Fruit fly (Drosophila melanogaster) whole organism, embryonic: ENCODE results near the gene Atg2.

Experiments used
- Bdp1 ChIP-seq: fragments of 200-800 bp; sonication (Bioruptor generic); optimal IDR thresholded peaks from 3 replicates; lab custom pipeline; 2016; ENCODE audit warnings: missing biosample characterization, missing genetic modification characterization
- CG10321 ChIP-seq: fragments of 200-800 bp; sonication (Bioruptor generic); IDR thresholded peaks from 2 replicates; pipeline ENCODE4 v1.3.6; 2022; ENCODE audit warnings: missing biosample characterization, missing genetic modification characterization
- CG10462 ChIP-seq: fragments of 200-800 bp; sonication (Bioruptor generic); optimal IDR thresholded peaks from 2 replicates; lab custom pipeline; 2016; ENCODE audit warnings: missing biosample characterization, missing genetic modification characterization
- CG11456 ChIP-seq: fragments of 200-800 bp; sonication (Bioruptor generic); IDR thresholded peaks from 3 replicates; pipeline ENCODE4 v1.3.6; 2022; ENCODE audit warnings: missing biosample characterization, missing genetic modification characterization
- CG14050 ChIP-seq: fragments of 200-800 bp; sonication (Bioruptor generic); IDR thresholded peaks from 3 replicates; pipeline ENCODE4 v1.3.6; 2022; ENCODE audit warnings: missing biosample characterization, missing genetic modification characterization
- CG15011 ChIP-seq: fragments of 200-800 bp; sonication (Bioruptor generic); optimal IDR thresholded peaks from 3 replicates; lab custom pipeline; 2018; ENCODE audit warnings: missing biosample characterization, mild to moderate bottlenecking, missing genetic modification characterization
- CG1529 ChIP-seq: fragments of 200-800 bp; sonication (Bioruptor generic); optimal IDR thresholded peaks from 3 replicates; lab custom pipeline; 2018; ENCODE audit warnings: missing biosample characterization, missing genetic modification characterization
- CG31388 ChIP-seq: fragments of 200-800 bp; sonication (Bioruptor generic); optimal IDR thresholded peaks from 2 replicates; lab custom pipeline; 2016; ENCODE audit warnings: missing biosample characterization, missing genetic modification characterization
- CG32532 ChIP-seq: fragments of 200-800 bp; sonication (Bioruptor generic); IDR thresholded peaks from 2 replicates; pipeline ENCODE4 v1.3.6; 2022; ENCODE audit warnings: missing biosample characterization, missing genetic modification characterization
- CG3281 ChIP-seq: fragments of 200-800 bp; sonication (Bioruptor generic); optimal IDR thresholded peaks from 3 replicates; lab custom pipeline; 2017; ENCODE audit warnings: missing biosample characterization, mild to moderate bottlenecking, missing genetic modification characterization
- CG8765 ChIP-seq: fragments of 200-800 bp; sonication (Bioruptor generic); IDR thresholded peaks from 2 replicates; pipeline ENCODE4 v1.3.6; 2022; ENCODE audit warnings: missing biosample characterization, missing genetic modification characterization
- CG9215 ChIP-seq: fragments of 200-800 bp; sonication (Bioruptor generic); IDR thresholded peaks from 2 replicates; pipeline ENCODE4 v1.3.6; 2022; ENCODE audit warnings: missing biosample characterization, missing genetic modification characterization
- CG9609 ChIP-seq: fragments of 200-800 bp; sonication (Bioruptor generic); optimal IDR thresholded peaks from 3 replicates; lab custom pipeline; 2016; ENCODE audit warnings: missing biosample characterization, missing genetic modification characterization
- CHES-1-like ChIP-seq: fragments of 200-800 bp; sonication (Bioruptor generic); optimal IDR thresholded peaks from 2 replicates; lab custom pipeline; 2016; ENCODE audit warnings: missing biosample characterization, missing genetic modification characterization
- Dad ChIP-seq: fragments of 200-800 bp; sonication (Bioruptor generic); optimal IDR thresholded peaks from 3 replicates; lab custom pipeline; 2016; ENCODE audit warnings: missing biosample characterization, missing genetic modification characterization
- Dbx ChIP-seq: fragments of 200-800 bp; sonication (Bioruptor generic); IDR thresholded peaks from 3 replicates; pipeline ENCODE4 v1.3.6; 2022; ENCODE audit warnings: missing biosample characterization, missing genetic modification characterization
- GATAe ChIP-seq: fragments of 200-800 bp; sonication (Bioruptor generic); conservative IDR thresholded peaks from 2 replicates; pipeline ENCODE4 v1.3.6; 2022; ENCODE audit warnings: missing biosample characterization, missing genetic modification characterization
- Gsc ChIP-seq: fragments of 200-800 bp; sonication (Bioruptor generic); IDR thresholded peaks from 2 replicates; pipeline ENCODE4 v1.3.6; 2022; ENCODE audit warnings: missing biosample characterization, missing genetic modification characterization
- HLH4C ChIP-seq: fragments of 200-800 bp; sonication (Bioruptor generic); IDR thresholded peaks from 3 replicates; pipeline ENCODE4 v1.3.6; 2022; ENCODE audit warnings: missing biosample characterization, missing genetic modification characterization; ENCODE audit not compliant: partially characterized antibody
- Hand ChIP-seq: fragments of 200-800 bp; sonication (Bioruptor generic); optimal IDR thresholded peaks from 2 replicates; lab custom pipeline; 2017; ENCODE audit warnings: mild to moderate bottlenecking, missing biosample characterization, missing genetic modification reagents, missing genetic modification characterization
- HmgZ ChIP-seq: fragments of 200-800 bp; sonication (Bioruptor generic); optimal IDR thresholded peaks from 2 replicates; lab custom pipeline; 2018; ENCODE audit warnings: missing biosample characterization, mild to moderate bottlenecking, missing genetic modification characterization
- Jarid2 ChIP-seq: fragments of 200-800 bp; sonication (Bioruptor generic); optimal IDR thresholded peaks from 3 replicates; lab custom pipeline; 2017; ENCODE audit warnings: mild to moderate bottlenecking, missing biosample characterization, missing genetic modification reagents, missing genetic modification characterization
- NC2β ChIP-seq: fragments of 200-800 bp; sonication (Bioruptor generic); optimal IDR thresholded peaks from 2 replicates; lab custom pipeline; 2016; ENCODE audit warnings: missing biosample characterization, missing genetic modification characterization
- NfI ChIP-seq: fragments of 200-800 bp; sonication (Bioruptor generic); optimal IDR thresholded peaks from 3 replicates; lab custom pipeline; 2018; ENCODE audit warnings: missing biosample characterization, mild to moderate bottlenecking, missing genetic modification characterization, moderate library complexity
- Ssrp ChIP-seq: fragments of 200-800 bp; sonication (Bioruptor generic); optimal IDR thresholded peaks from 2 replicates; lab custom pipeline; 2018; ENCODE audit warnings: missing biosample characterization, mild to moderate bottlenecking, missing genetic modification characterization, moderate library complexity
- Stat92E ChIP-seq, 3 experiments: fragments of >200 bp in 2 of 3; fragments of 200-800 bp in 1 of 3; sonication (Bioruptor generic) in 1 of 3; optimal IDR thresholded peaks; 2 replicates each; lab custom pipeline; 2017 to 2019; ENCODE audit warnings: missing biosample characterization in 3 of 3, missing genetic modification characterization in 3 of 3, mild to moderate bottlenecking in 1 of 3, moderate library complexity in 1 of 3
- ab ChIP-seq: fragments of 200-800 bp; sonication (Bioruptor generic); optimal IDR thresholded peaks from 2 replicates; lab custom pipeline; 2016; ENCODE audit warnings: missing biosample characterization, missing genetic modification characterization
- ara ChIP-seq: fragments of 200-800 bp; sonication (Bioruptor generic); IDR thresholded peaks from 2 replicates; pipeline ENCODE4 v1.3.6; 2022; ENCODE audit warnings: missing biosample characterization, missing genetic modification characterization
- ash1 ChIP-seq: fragments of 200-800 bp; sonication (Bioruptor generic); optimal IDR thresholded peaks from 2 replicates; lab custom pipeline; 2018; ENCODE audit warnings: missing biosample characterization, mild to moderate bottlenecking, missing genetic modification characterization
- bab2 ChIP-seq: fragments of 200-800 bp; sonication (Bioruptor generic); optimal IDR thresholded peaks from 2 replicates; lab custom pipeline; 2016; ENCODE audit warnings: missing biosample characterization, missing genetic modification characterization
- bcd ChIP-seq: fragments of 200-800 bp; sonication (Bioruptor generic); optimal IDR thresholded peaks from 2 replicates; lab custom pipeline; 2017; ENCODE audit warnings: missing biosample characterization, mild to moderate bottlenecking, missing genetic modification characterization
- br ChIP-seq: fragments of >200 bp; optimal IDR thresholded peaks from 2 replicates; lab custom pipeline; 2017
- bsh ChIP-seq, 2 experiments: fragments of 200-800 bp; sonication (Bioruptor generic); optimal IDR thresholded peaks; 2 replicates each; lab custom pipeline; 2017 to 2018; ENCODE audit warnings: mild to moderate bottlenecking in 2 of 2, missing biosample characterization in 2 of 2, missing genetic modification characterization in 2 of 2, moderate library complexity in 1 of 2
- cas ChIP-seq: fragments of 200-800 bp; sonication (Bioruptor generic); IDR thresholded peaks from 2 replicates; pipeline ENCODE4 v1.3.6; 2022; ENCODE audit warnings: missing biosample characterization, missing genetic modification characterization
- cato ChIP-seq: fragments of 200-800 bp; sonication (Bioruptor generic); optimal IDR thresholded peaks from 2 replicates; lab custom pipeline; 2016; ENCODE audit warnings: missing biosample characterization, missing genetic modification characterization, borderline replicate concordance
- crp ChIP-seq, 2 experiments: fragments of 200-800 bp; sonication (Bioruptor generic); optimal IDR thresholded peaks; 2 replicates in 1 of 2; 3 replicates in 1 of 2; lab custom pipeline; 2017; ENCODE audit warnings: missing biosample characterization in 2 of 2, missing genetic modification characterization in 2 of 2, mild to moderate bottlenecking in 1 of 2, moderate library complexity in 1 of 2
- dpn ChIP-seq, 2 experiments: fragments of 200-800 bp; sonication (Bioruptor generic); optimal IDR thresholded peaks; 3 replicates each; lab custom pipeline; 2016; ENCODE audit warnings: missing biosample characterization in 2 of 2, missing genetic modification characterization in 2 of 2
- eyg ChIP-seq: fragments of 200-800 bp; sonication (Bioruptor generic); optimal IDR thresholded peaks from 3 replicates; lab custom pipeline; 2016; ENCODE audit warnings: missing biosample characterization, missing genetic modification characterization
- fd96Cb ChIP-seq: fragments of 200-800 bp; sonication (Bioruptor generic); optimal IDR thresholded peaks from 2 replicates; lab custom pipeline; 2018; ENCODE audit warnings: missing biosample characterization, mild to moderate bottlenecking, missing genetic modification characterization, moderate library complexity
- ftz-f1 ChIP-seq: fragments of 200-800 bp; sonication (Bioruptor generic); optimal IDR thresholded peaks from 2 replicates; lab custom pipeline; 2016; ENCODE audit warnings: missing biosample characterization, missing genetic modification characterization
- gfzf ChIP-seq: fragments of 200-800 bp; sonication (Bioruptor generic); optimal IDR thresholded peaks from 2 replicates; lab custom pipeline; 2016; ENCODE audit warnings: missing biosample characterization, mild to moderate bottlenecking, missing genetic modification characterization, moderate library complexity
- gt ChIP-seq: fragments of 200-800 bp; sonication (Bioruptor generic); IDR thresholded peaks from 2 replicates; pipeline ENCODE4 v1.3.6; 2022; ENCODE audit warnings: missing biosample characterization, missing genetic modification characterization
- nerfin-1 ChIP-seq: fragments of 200-800 bp; sonication (Bioruptor generic); optimal IDR thresholded peaks from 3 replicates; lab custom pipeline; 2019; ENCODE audit warnings: missing biosample characterization, mild to moderate bottlenecking, missing genetic modification characterization, moderate library complexity
- otp ChIP-seq: fragments of 200-800 bp; sonication (Bioruptor generic); IDR thresholded peaks from 3 replicates; pipeline ENCODE4, ENCODE4 v1.3.6; 2022; ENCODE audit warnings: missing biosample characterization, missing genetic modification characterization
- pros ChIP-seq: fragments of 200-800 bp; sonication (Bioruptor generic); optimal IDR thresholded peaks from 3 replicates; lab custom pipeline; 2019; ENCODE audit warnings: missing biosample characterization, mild to moderate bottlenecking, missing genetic modification characterization, moderate library complexity
- slp2 ChIP-seq: fragments of 200-800 bp; sonication (Bioruptor generic); optimal IDR thresholded peaks from 2 replicates; lab custom pipeline; 2016; ENCODE audit warnings: missing biosample characterization, missing genetic modification characterization
- sqz ChIP-seq: fragments of 200-800 bp; sonication (Bioruptor generic); optimal IDR thresholded peaks from 3 replicates; lab custom pipeline; 2018; ENCODE audit warnings: missing biosample characterization, mild to moderate bottlenecking, missing genetic modification characterization
- tin ChIP-seq: fragments of 200-800 bp; sonication (Bioruptor generic); optimal IDR thresholded peaks from 3 replicates; lab custom pipeline; 2016; ENCODE audit warnings: missing biosample characterization, missing genetic modification characterization
- tio ChIP-seq: fragments of 200-800 bp; sonication (Bioruptor generic); optimal IDR thresholded peaks from 2 replicates; lab custom pipeline; 2017; ENCODE audit warnings: missing biosample characterization, missing genetic modification characterization, inconsistent platforms
- tna ChIP-seq: fragments of 200-800 bp; sonication (Bioruptor generic); IDR thresholded peaks from 2 replicates; pipeline ENCODE4 v1.3.6; 2022; ENCODE audit warnings: missing biosample characterization, missing genetic modification characterization; ENCODE audit not compliant: partially characterized antibody
- usp ChIP-seq: fragments of >200 bp; optimal IDR thresholded peaks from 2 replicates; lab custom pipeline; 2017; ENCODE audit warnings: missing biosample characterization, missing genetic modification characterization

The Atg2 gene

DNA sequence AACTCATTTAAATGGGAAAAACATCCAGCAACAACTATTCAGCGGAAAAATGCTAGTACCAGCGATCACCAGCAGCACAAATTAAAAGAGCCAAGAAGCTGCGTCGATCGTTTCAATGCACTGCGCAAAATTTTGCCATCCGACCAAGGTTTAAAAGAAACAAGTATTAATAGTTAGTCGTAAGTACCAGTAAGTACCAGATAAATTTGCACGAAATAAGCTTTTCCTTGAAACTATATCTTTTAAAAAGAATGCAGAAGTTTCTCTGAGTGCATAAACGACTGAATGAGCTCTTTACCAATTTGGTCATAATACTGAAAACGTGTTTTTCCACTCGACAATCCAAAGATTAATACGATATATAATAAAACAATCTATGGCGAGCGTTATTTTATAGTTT, 40.9 kb upstream of the Atg2 start (continued):
- TF ChIP-seq Gsc (0 out of 2 replicates have a peak, but pooled peaks have one; percentile 18), sqz (GFP tag; lab: Kevin White, UChicago) (no peak), bsh (GFP tag; optimal IDR thresholded peaks at IDR 0.05; lab: Kevin White, UChicago) (peak in 1 of 2 experiments; percentile 65), ash1 (no peak), CG10321 (GFP tag; lab: Robert Waterston, UW) (peak; percentile 36; the same call in 1 of the 2 replicates), CG10462 (GFP tag; lab: Kevin White, UChicago) (peak; percentile 36), crp (GFP tag; optimal IDR thresholded peaks at IDR 0.05; lab: Kevin White, UChicago) (no peak), CG8765 (GFP tag; lab: Robert Waterston, UW) (no peak), CHES-1-like (GFP tag; lab: Kevin White, UChicago) (peak; percentile 58), CG1529 (no peak), HmgZ (tag; lab: Kevin White, UChicago) (peak; percentile 37), CG11456 (peak; percentile 72; the same call in 2 of the 3 replicates), Jarid2 (GFP tag; lab: Kevin White, UChicago) (no peak), CG32532 (GFP tag; lab: Robert Waterston, UW) (peak; percentile 86), NfI (peak; percentile 82), bab2 (peak; percentile 61), CG3281 (GFP tag; lab: Kevin White, UChicago) (peak; percentile 73), Bdp1 (GFP tag; lab: Kevin White, UChicago) (peak; percentile 27), tio (GFP tag; lab: Kevin White, UChicago) (peak; percentile 68), NC2β (GFP tag; lab: Kevin White, UChicago) (peak; percentile 57), Dbx (GFP tag; lab: Robert Waterston, UW) (peak; percentile 55; the same call in 1 of the 3 replicates), Stat92E (GFP tag; optimal IDR thresholded peaks at IDR 0.05; lab: Kevin White, UChicago) (no peak), eyg (GFP tag; lab: Kevin White, UChicago) (peak; percentile 24), ab (no peak), ftz-f1 (no peak), CG9215 (GFP tag; lab: Robert Waterston, UW) (peak; percentile 51; the same call in 1 of the 2 replicates), ara (GFP tag; lab: Robert Waterston, UW) (0 out of 2 replicates have a peak, but pooled peaks have one; percentile 20), CG31388 (GFP tag; lab: Kevin White, UChicago) (no peak), cato (GFP tag; lab: Kevin White, UChicago) (no peak), Hand (GFP tag; lab: Kevin White, UChicago) (no peak), CG15011 (peak; percentile 18), CG14050 (GFP tag; lab: Robert Waterston, UW) (peak; percentile 67; the same call in 2 of the 3 replicates), slp2 (GFP tag; lab: Kevin White, UChicago) (peak; percentile 35), tin (GFP tag; lab: Kevin White, UChicago) (peak; percentile 62), Ssrp (tag; lab: Kevin White, UChicago) (peak; percentile 58), gfzf (GFP tag; lab: Kevin White, UChicago) (no peak), fd96Cb (tag; lab: Kevin White, UChicago) (peak; percentile 60), cas (GFP tag; lab: Robert Waterston, UW) (0 out of 2 replicates have a peak, but pooled peaks have one; percentile 25), tna (GFP tag; lab: Robert Waterston, UW) (no peak), bcd (GFP tag; lab: Kevin White, UChicago) (peak; percentile 47), pros (GFP tag; lab: Kevin White, UChicago) (no peak), Dad (GFP tag; lab: Kevin White, UChicago) (peak; percentile 65), GATAe (GFP tag; lab: Robert Waterston, UW) (0 out of 2 replicates have a peak, but pooled peaks have one; percentile 22), usp (no peak), HLH4C (GFP tag; lab: Robert Waterston, UW) (no peak), br (lab: Kevin White, UChicago) (no peak), otp (GFP tag; lab: Robert Waterston, UW) (peak; percentile 70; the same call in 2 of the 3 replicates), dpn (GFP tag; optimal IDR thresholded peaks at IDR 0.05; lab: Kevin White, UChicago) (peak; percentile 77 to 81), CG9609 (peak; percentile 70), gt (GFP tag; lab: Robert Waterston, UW) (no peak), nerfin-1 (tag; lab: Kevin White, UChicago) (no peak)
